Fruit fly (Drosophila melanogaster): Measurements from ENCODE around the gene CG15337.

dm6 chrX:8177030-8177349 is 17.1 kb downstream of the CG15337 start, which contains the start of gene slpr:
- TF ChIP-seq CG32121 (GFP tag; IDR thresholded peaks at IDR 0.05): no peak
- TF ChIP-seq Pif1A (GFP tag; optimal IDR thresholded peaks at IDR 0.05): no peak
- no peak for TF ChIP-seq CG12605 (GFP tag; IDR thresholded peaks at IDR 0.05)
- no peak for TF ChIP-seq CG15710 (tag; optimal IDR thresholded peaks at IDR 0.05)
- no peak for TF ChIP-seq EcR (GFP tag; optimal IDR thresholded peaks at IDR 0.05)
- TF ChIP-seq CG13204 (GFP tag; optimal IDR thresholded peaks at IDR 0.05): no peak
- TF ChIP-seq gl (tag; optimal IDR thresholded peaks at IDR 0.05): no peak

All from whole organism, pupa.